Worm (Caenorhabditis elegans) whole organism, L3 larva: ENCODE measurements around the gene inx-1.

ENCODE experiments used
- elt-1 ChIP-seq: fragments of 150-350 bp; optimal IDR thresholded peaks from 2 replicates; lab custom pipeline; 2014; ENCODE audit warnings: missing biosample characterization, missing genetic modification characterization
- jun-1 ChIP-seq: fragments of 150-350 bp; optimal IDR thresholded peaks from 2 replicates; lab custom pipeline; 2014; ENCODE audit warnings: missing biosample characterization, missing genetic modification reagents, missing genetic modification characterization

DNA sequence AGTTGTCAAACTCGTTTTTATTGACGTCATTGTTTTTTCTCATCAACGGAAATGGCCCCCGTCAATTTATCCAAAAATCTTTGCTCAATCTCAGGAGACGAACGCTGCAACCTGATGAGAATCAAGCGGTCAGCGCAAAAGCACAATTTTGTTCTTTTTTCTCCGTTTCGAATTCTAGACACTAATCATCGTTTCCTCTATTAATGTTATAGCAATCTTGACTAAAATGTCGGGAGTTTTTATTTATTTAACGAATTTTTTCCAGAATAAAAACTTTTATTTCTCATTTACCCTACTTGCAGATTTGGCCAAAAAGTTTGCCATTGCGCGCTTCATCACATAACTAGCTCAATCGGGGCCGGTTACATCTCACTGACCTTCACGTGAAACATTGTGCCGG lies 33.1 kb upstream of the inx-1 start, which contains the start of gene F01E11.18:
- no peak for TF ChIP-seq elt-1 (tag; lab: Kevin White, UChicago)
- TF ChIP-seq jun-1 (tag; lab: Kevin White, UChicago): no peak
